Worm (Caenorhabditis elegans): ENCODE results near the gene acs-19.
"Not testable (repeated sequence)": the region's sequence is repeated elsewhere in the genome, so short reads cannot be mapped to it uniquely, and the experiment has no call there.

The acs-19 gene

ce11 chrIII:3834800-3835271, 29.5 kb upstream of the acs-19 start, which contains the start of gene cyp-25A2:
cyp-25A2 (plus strand) TSS chrIII:3835221.
- TF ChIP-seq jun-1 (tag; optimal IDR thresholded peaks at IDR 0.05) (peak; percentile 24), fos-1 (tag; optimal IDR thresholded peaks at IDR 0.05) (no peak), nhr-12 (tag; optimal IDR thresholded peaks at IDR 0.05) (no peak), nhr-23 (tag; optimal IDR thresholded peaks at IDR 0.05) (no peak), snpc-4 (tag; optimal IDR thresholded peaks at IDR 0.05) (no peak), mdl-1 (tag; optimal IDR thresholded peaks at IDR 0.05) (no peak), ama-1 (optimal IDR thresholded peaks at IDR 0.05) (no peak), pqm-1 (tag; optimal IDR thresholded peaks at IDR 0.05) (peak; percentile 83), nhr-11 (tag; optimal IDR thresholded peaks at IDR 0.05) (no peak), lin-39 (tag; optimal IDR thresholded peaks at IDR 0.05) (no peak), nhr-76 (tag; optimal IDR thresholded peaks at IDR 0.05) (no peak), aly-2 (tag; optimal IDR thresholded peaks at IDR 0.05) (no peak), elt-3 (tag; optimal IDR thresholded peaks at IDR 0.05) (no peak), pha-4 (tag; optimal IDR thresholded peaks at IDR 0.05) (peak; percentile 52), elt-2 (tag; optimal IDR thresholded peaks at IDR 0.05) (peak; percentile 81), tbx-2 (tag; optimal IDR thresholded peaks at IDR 0.05) (no peak), R02D3.7 (tag; optimal IDR thresholded peaks at IDR 0.05) (no peak), nhr-25 (tag; optimal IDR thresholded peaks at IDR 0.05) (no peak), mml-1 (tag; optimal IDR thresholded peaks at IDR 0.05) (no peak), nfya-1 (tag; optimal IDR thresholded peaks at IDR 0.05; ENCODE audit: insufficient read depth) (no peak), nhr-28 (tag; optimal IDR thresholded peaks at IDR 0.05) (no peak), unc-62 (GFP tag; optimal IDR thresholded peaks at IDR 0.05) (no peak), skn-1 (tag; optimal IDR thresholded peaks at IDR 0.05) (no peak), ceh-82 (tag; optimal IDR thresholded peaks at IDR 0.05) (no peak), nhr-43 (tag; optimal IDR thresholded peaks at IDR 0.05; ENCODE audit: poor library complexity, severe bottlenecking) (no peak)

ce11 chrIII:3839635-3840034, 24.7 kb upstream of the acs-19 start, which contains the start of gene cyp-25A3:
cyp-25A3 (minus strand) TSS chrIII:3839735.
- no peak for TF ChIP-seq lin-39 (tag; optimal IDR thresholded peaks at IDR 0.05)
- TF ChIP-seq jun-1 (tag; optimal IDR thresholded peaks at IDR 0.05): no peak
- no peak for TF ChIP-seq ceh-16 (tag; optimal IDR thresholded peaks at IDR 0.05)
- no peak for TF ChIP-seq nhr-23 (tag; optimal IDR thresholded peaks at IDR 0.05)
- TF ChIP-seq ztf-4 (tag; optimal IDR thresholded peaks at IDR 0.05): no peak
- TF ChIP-seq ZK546.5 (tag; optimal IDR thresholded peaks at IDR 0.05): no peak
- TF ChIP-seq hmg-11 (tag; optimal IDR thresholded peaks at IDR 0.05): no peak
- TF ChIP-seq nhr-77 (tag; optimal IDR thresholded peaks at IDR 0.05): no peak
- TF ChIP-seq nhr-67 (tag; optimal IDR thresholded peaks at IDR 0.05): no peak
- no peak for TF ChIP-seq nfya-1 (tag; optimal IDR thresholded peaks at IDR 0.05; ENCODE audit: insufficient read depth)
- no peak for TF ChIP-seq daf-12 (tag; optimal IDR thresholded peaks at IDR 0.05)
- TF ChIP-seq nhr-43 (tag; optimal IDR thresholded peaks at IDR 0.05; ENCODE audit: poor library complexity, severe bottlenecking): no peak
- TF ChIP-seq nhr-25 (tag; optimal IDR thresholded peaks at IDR 0.05): no peak
- TF ChIP-seq nhr-12 (tag; optimal IDR thresholded peaks at IDR 0.05): no peak

DNA sequence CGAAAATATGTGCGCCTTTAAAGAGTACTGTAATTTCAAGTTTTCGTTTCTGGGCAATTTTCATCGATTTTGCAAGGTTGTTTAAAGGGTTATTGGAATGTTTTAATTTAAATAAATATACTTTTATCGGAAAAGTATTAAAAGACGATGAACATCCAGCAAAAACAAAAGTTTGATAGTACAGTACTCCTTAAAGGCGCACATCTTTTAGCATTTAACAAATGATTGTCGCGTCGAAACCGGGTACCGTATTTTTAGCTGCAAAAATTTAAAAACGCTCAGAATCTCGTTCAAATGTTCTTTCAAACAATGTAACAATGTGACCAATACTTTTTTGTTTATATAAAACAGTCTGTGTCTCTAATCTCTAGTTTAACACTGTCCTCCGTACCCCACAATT, 24.0 kb upstream of the acs-19 start, which contains the start of gene C36A4.11:
TSS of gene C36A4.11 (plus strand) at position 301 of the 400 bp plus-strand sequence.
- not testable (repeated sequence) for TF ChIP-seq eor-1, nhr-11, egl-5 (tag; optimal IDR thresholded peaks at IDR 0.05)

DNA sequence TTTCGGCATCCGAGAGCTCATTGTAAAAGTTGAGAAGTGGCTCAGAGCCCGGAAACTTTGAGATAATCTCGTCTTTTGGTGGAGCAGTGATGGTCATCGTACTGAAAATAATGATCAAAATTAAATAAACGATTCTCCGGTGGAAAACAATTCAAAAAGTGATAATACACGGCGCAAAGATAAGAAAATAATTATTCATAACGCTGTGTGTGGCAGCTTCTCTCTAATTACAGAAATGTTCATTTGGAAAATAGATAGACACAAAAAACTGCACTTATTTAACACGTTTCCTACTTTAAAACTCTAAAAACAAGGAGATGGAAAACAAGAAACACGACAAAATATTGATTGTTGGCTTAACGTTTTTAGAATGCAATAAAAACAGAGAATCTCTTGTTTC, 20.8 kb upstream of the acs-19 start, which contains the start of gene C36A4.4:
TSS of gene C36A4.4 (minus strand) at position 101 of the 400 bp plus-strand sequence.
- TF ChIP-seq unc-39, jun-1, aly-2 (tag; optimal IDR thresholded peaks at IDR 0.05): not testable (repeated sequence)

- not testable (repeated sequence) for TF ChIP-seq nhr-25, ceh-82, mdl-1 (tag; optimal IDR thresholded peaks at IDR 0.05)
Observed at ce11 chrIII:3844746-3845145, 19.5 kb upstream of the acs-19 start, which contains the start of gene maph-1.3. maph-1.3 (plus strand) TSS chrIII:3844893.
